Fruit fly (Drosophila melanogaster) whole organism, wandering third instar larva: Measurements from ENCODE around the gene hdly.

ENCODE experiments used
- Abd-B ChIP-seq: fragments of >200 bp; optimal IDR thresholded peaks from 2 replicates; lab custom pipeline; 2017; ENCODE audit warnings: missing biosample characterization, missing genetic modification characterization
- Dfd ChIP-seq: fragments of >200 bp; optimal IDR thresholded peaks from 2 replicates; lab custom pipeline; 2017; ENCODE audit warnings: missing biosample characterization, missing genetic modification characterization
- Dif ChIP-seq: fragments of 200-275, 200-300 bp; sonication (Bioruptor generic); optimal IDR thresholded peaks from 2 replicates; lab custom pipeline; 2018; ENCODE audit warnings: missing biosample characterization, missing genetic modification characterization; ENCODE audit not compliant: partially characterized antibody
- Hr83 ChIP-seq: fragments of 200-300 bp; sonication (Bioruptor generic); optimal IDR thresholded peaks from 2 replicates; lab custom pipeline; 2016; ENCODE audit warnings: missing biosample characterization, mild to moderate bottlenecking, missing genetic modification characterization, moderate library complexity; ENCODE audit not compliant: poor library complexity, severe bottlenecking
- br ChIP-seq: fragments of 200-800 bp; sonication (Bioruptor generic); optimal IDR thresholded peaks from 2 replicates; lab custom pipeline; 2016; ENCODE audit warnings: missing biosample characterization, missing genetic modification characterization
- dl ChIP-seq, 2 experiments: fragments of 175-275, 200-275 bp in 1 of 2; fragments of 200-275 bp in 1 of 2; sonication (Bioruptor generic); optimal IDR thresholded peaks; lab custom pipeline; 2018; ENCODE audit warnings: mild to moderate bottlenecking in 2 of 2, missing biosample characterization in 2 of 2, missing genetic modification characterization in 2 of 2, moderate library complexity in 2 of 2; ENCODE audit not compliant: partially characterized antibody in 2 of 2, insufficient read depth in 1 of 2
- ey ChIP-seq: fragments of 200-800 bp; sonication (Bioruptor generic); optimal IDR thresholded peaks from 2 replicates; lab custom pipeline; 2016; ENCODE audit warnings: missing biosample characterization, missing genetic modification characterization
- foxo ChIP-seq, 2 experiments: fragments of 200-800 bp; sonication (Bioruptor generic); optimal IDR thresholded peaks; 2 replicates in 1 of 2; 3 replicates in 1 of 2; lab custom pipeline; 2016 to 2017; ENCODE audit warnings: missing biosample characterization in 2 of 2, missing genetic modification characterization in 2 of 2
- h ChIP-seq: fragments of 200-800 bp; sonication (Bioruptor generic); optimal IDR thresholded peaks from 3 replicates; lab custom pipeline; 2016; ENCODE audit warnings: missing biosample characterization, mild to moderate bottlenecking, missing genetic modification characterization
- lola ChIP-seq: fragments of >200 bp; optimal IDR thresholded peaks from 2 replicates; lab custom pipeline; 2017; ENCODE audit warnings: missing biosample characterization, missing genetic modification characterization
- pan ChIP-seq: fragments of >200 bp; optimal IDR thresholded peaks from 2 replicates; lab custom pipeline; 2017
- psq ChIP-seq: fragments of 200-800 bp; sonication (Bioruptor generic); optimal IDR thresholded peaks from 3 replicates; lab custom pipeline; 2017; ENCODE audit warnings: missing biosample characterization, mild to moderate bottlenecking, missing genetic modification characterization, moderate library complexity
- usp ChIP-seq: fragments of >200 bp; optimal IDR thresholded peaks from 2 replicates; lab custom pipeline; 2017; ENCODE audit warnings: missing biosample characterization, missing genetic modification characterization

DNA sequence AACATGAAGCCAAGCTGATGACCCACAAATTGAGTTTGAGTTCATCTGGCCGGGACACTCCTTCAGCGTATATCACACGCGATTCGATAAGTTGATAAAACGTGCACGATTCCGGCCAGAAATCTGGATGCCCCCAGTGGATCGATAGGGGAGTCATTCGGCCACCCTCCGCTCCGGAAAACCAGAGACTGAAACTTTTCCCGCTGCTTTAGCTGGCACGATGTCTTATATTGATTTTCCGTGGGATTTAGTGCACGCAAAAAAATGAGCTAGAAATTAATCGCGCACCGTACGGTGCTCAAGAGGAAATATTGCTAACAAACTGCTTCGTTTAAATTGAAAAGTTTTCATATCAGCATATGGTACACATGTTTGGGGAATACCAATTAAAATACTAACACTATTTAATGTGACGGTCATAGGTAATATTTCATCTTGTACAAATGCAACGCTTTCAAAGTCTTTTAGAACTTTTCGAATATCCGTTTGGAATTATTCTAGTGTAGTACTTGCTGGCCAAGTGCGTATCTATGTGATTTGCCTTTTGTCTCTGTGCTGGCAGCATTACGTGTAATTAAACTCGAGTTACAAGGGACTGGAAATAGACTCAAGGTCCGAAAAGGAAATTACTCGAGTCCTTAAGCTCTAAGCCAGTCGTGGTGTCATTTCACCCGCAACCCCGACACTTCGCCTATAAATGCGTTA, 42.0 kb downstream of the hdly start:
- TF ChIP-seq Dif (GFP tag; lab: Kevin White, UChicago), result no peak
- no peak for TF ChIP-seq foxo (GFP tag; optimal IDR thresholded peaks at IDR 0.05; lab: Kevin White, UChicago)
- no peak for TF ChIP-seq Hr83 (GFP tag; lab: Kevin White, UChicago)
- TF ChIP-seq br (GFP tag; lab: Kevin White, UChicago), result no peak
- no peak for TF ChIP-seq usp (GFP tag; lab: Kevin White, UChicago)
- no peak for TF ChIP-seq psq (GFP tag; lab: Kevin White, UChicago)
- no peak for TF ChIP-seq h (GFP tag; lab: Kevin White, UChicago)
- no peak for TF ChIP-seq dl (GFP tag; optimal IDR thresholded peaks at IDR 0.05; lab: Kevin White, UChicago; ENCODE audit: insufficient read depth in 1 of 2, partially characterized antibody in 2 of 2)
- TF ChIP-seq lola (GFP tag; lab: Kevin White, UChicago), result no peak
- no peak for TF ChIP-seq Abd-B (GFP tag; lab: Kevin White, UChicago)
- no peak for TF ChIP-seq pan (lab: Kevin White, UChicago)
- TF ChIP-seq ey (GFP tag; lab: Kevin White, UChicago), result no peak
- no peak for TF ChIP-seq Dfd
